Worm (Caenorhabditis elegans) whole organism, L2 larva: ENCODE results near the gene F49C5.12.

Source experiments
- F13H6.1 ChIP-seq: sonication (generic microtip); optimal IDR thresholded peaks from 2 replicates; lab custom pipeline; 2016; ENCODE audit warnings: missing genetic modification characterization, missing compliant biosample characterization
- R02D3.7 ChIP-seq: fragments of 150-350 bp; optimal IDR thresholded peaks from 2 replicates; lab custom pipeline; 2014; ENCODE audit warnings: missing biosample characterization, missing genetic modification characterization
- Y55F3AM.14 ChIP-seq: fragments of 200-800 bp; sonication (Bioruptor generic); optimal IDR thresholded peaks from 2 replicates; lab custom pipeline; 2018; ENCODE audit warnings: mild to moderate bottlenecking, missing genetic modification characterization, missing compliant biosample characterization
- ZK546.5 ChIP-seq: sonication (generic microtip); optimal IDR thresholded peaks from 2 replicates; lab custom pipeline; 2017; ENCODE audit warnings: missing biosample characterization, missing genetic modification characterization
- alr-1 ChIP-seq: fragments of 150-350 bp; optimal IDR thresholded peaks from 2 replicates; lab custom pipeline; 2014; ENCODE audit warnings: missing biosample characterization, missing genetic modification characterization
- aly-2 ChIP-seq: fragments of 150-350 bp; optimal IDR thresholded peaks from 2 replicates; lab custom pipeline; 2014; ENCODE audit warnings: missing biosample characterization, missing genetic modification characterization
- blmp-1 ChIP-seq: sonication (generic microtip); optimal IDR thresholded peaks from 2 replicates; lab custom pipeline; 2017; ENCODE audit warnings: missing genetic modification characterization, mild to moderate bottlenecking, missing compliant biosample characterization, antibody characterized with exemption, moderate library complexity; ENCODE audit not compliant: insufficient read depth
- crh-2 ChIP-seq: sonication (generic microtip); optimal IDR thresholded peaks from 2 replicates; lab custom pipeline; 2017; ENCODE audit warnings: missing biosample characterization, missing genetic modification characterization
- dmd-4 ChIP-seq: sonication (generic microtip); optimal IDR thresholded peaks from 2 replicates; lab custom pipeline; 2017; ENCODE audit warnings: missing biosample characterization, missing genetic modification characterization
- egl-27 ChIP-seq: sonication (generic microtip); optimal IDR thresholded peaks from 3 replicates; lab custom pipeline; 2017; ENCODE audit warnings: missing biosample characterization, missing genetic modification reagents, missing genetic modification characterization
- elt-1 ChIP-seq: fragments of 150-350 bp; optimal IDR thresholded peaks from 2 replicates; lab custom pipeline; 2014; ENCODE audit warnings: missing biosample characterization, missing genetic modification characterization
- elt-3 ChIP-seq: sonication (generic microtip); optimal IDR thresholded peaks from 2 replicates; lab custom pipeline; 2017; ENCODE audit warnings: missing biosample characterization, missing genetic modification characterization
- fos-1 ChIP-seq: fragments of 150-350 bp; optimal IDR thresholded peaks from 2 replicates; lab custom pipeline; 2014; ENCODE audit warnings: missing biosample characterization, missing genetic modification characterization
- gmeb-1 ChIP-seq: fragments of 150-350 bp; optimal IDR thresholded peaks from 2 replicates; lab custom pipeline; 2014; ENCODE audit warnings: missing biosample characterization, missing genetic modification characterization
- lin-13 ChIP-seq: fragments of 150-350 bp; optimal IDR thresholded peaks from 2 replicates; lab custom pipeline; 2014; ENCODE audit warnings: missing biosample characterization, missing genetic modification reagents, missing genetic modification characterization
- lin-39 ChIP-seq: fragments of 150-350 bp; optimal IDR thresholded peaks from 2 replicates; lab custom pipeline; 2014; ENCODE audit warnings: missing biosample characterization, missing genetic modification reagents, missing genetic modification characterization
- lsy-2 ChIP-seq, 2 experiments: fragments of 150-350 bp in 1 of 2; sonication (generic microtip) in 1 of 2; optimal IDR thresholded peaks; 2 replicates each; lab custom pipeline; 2014 to 2017; ENCODE audit warnings: missing biosample characterization in 2 of 2, missing genetic modification characterization in 2 of 2
- mbf-1 ChIP-seq: sonication (generic microtip); optimal IDR thresholded peaks from 2 replicates; lab custom pipeline; 2017; ENCODE audit warnings: missing biosample characterization, missing genetic modification characterization
- mdl-1 ChIP-seq, 2 experiments: fragments of 150-350 bp in 1 of 2; sonication (generic microtip) in 1 of 2; optimal IDR thresholded peaks; 2 replicates each; lab custom pipeline; 2017; ENCODE audit warnings: missing biosample characterization in 2 of 2, missing genetic modification characterization in 2 of 2
- nhr-11 ChIP-seq: fragments of 150-350 bp; optimal IDR thresholded peaks from 2 replicates; lab custom pipeline; 2014; ENCODE audit warnings: missing biosample characterization, missing genetic modification characterization
- nhr-129 ChIP-seq: fragments of 150-350 bp; optimal IDR thresholded peaks from 2 replicates; lab custom pipeline; 2014; ENCODE audit warnings: missing biosample characterization, missing genetic modification characterization
- nhr-21 ChIP-seq: fragments of 150-350 bp; optimal IDR thresholded peaks from 2 replicates; lab custom pipeline; 2014; ENCODE audit warnings: missing biosample characterization, missing genetic modification characterization
- nhr-23 ChIP-seq: fragments of 150-350 bp; optimal IDR thresholded peaks from 2 replicates; lab custom pipeline; 2014; ENCODE audit warnings: missing biosample characterization, missing genetic modification reagents, missing genetic modification characterization
- nhr-25 ChIP-seq: fragments of 150-350 bp; sonication (generic microtip); optimal IDR thresholded peaks from 3 replicates; lab custom pipeline; 2014; ENCODE audit warnings: missing biosample characterization, missing genetic modification characterization
- nhr-6 ChIP-seq: fragments of 150-350 bp; optimal IDR thresholded peaks from 2 replicates; lab custom pipeline; 2014; ENCODE audit warnings: missing biosample characterization, missing genetic modification characterization
- sem-4 ChIP-seq: fragments of 150-350 bp; optimal IDR thresholded peaks from 2 replicates; lab custom pipeline; 2014; ENCODE audit warnings: missing biosample characterization, missing genetic modification reagents, missing genetic modification characterization
- skn-1 ChIP-seq: sonication (generic microtip); optimal IDR thresholded peaks from 2 replicates; lab custom pipeline; 2017; ENCODE audit warnings: missing biosample characterization, missing genetic modification characterization
- sma-3 ChIP-seq: sonication (generic microtip); optimal IDR thresholded peaks from 2 replicates; lab custom pipeline; 2016; ENCODE audit warnings: missing genetic modification reagents, missing genetic modification characterization, missing compliant biosample characterization
- snpc-4 ChIP-seq: fragments of 150-350 bp; optimal IDR thresholded peaks from 2 replicates; lab custom pipeline; 2014; ENCODE audit warnings: missing biosample characterization, missing genetic modification characterization
- unc-55 ChIP-seq: fragments of 150-350 bp; sonication (generic microtip); optimal IDR thresholded peaks from 3 replicates; lab custom pipeline; 2014; ENCODE audit warnings: missing biosample characterization, missing genetic modification reagents, missing genetic modification characterization
- unc-62 ChIP-seq: fragments of 150-350 bp; optimal IDR thresholded peaks from 2 replicates; lab custom pipeline; 2014; ENCODE audit warnings: missing biosample characterization, missing genetic modification reagents, missing genetic modification characterization
- ztf-1 ChIP-seq: fragments of 200-800 bp; sonication (Bioruptor generic); conservative IDR thresholded peaks from 2 replicates; pipeline ENCODE4 v1.3.6; 2022; ENCODE audit warnings: missing genetic modification characterization, missing compliant biosample characterization
- ztf-4 ChIP-seq: fragments of 150-350 bp; optimal IDR thresholded peaks from 2 replicates; lab custom pipeline; 2014; ENCODE audit warnings: missing biosample characterization, missing genetic modification characterization

Gene F49C5.12

DNA sequence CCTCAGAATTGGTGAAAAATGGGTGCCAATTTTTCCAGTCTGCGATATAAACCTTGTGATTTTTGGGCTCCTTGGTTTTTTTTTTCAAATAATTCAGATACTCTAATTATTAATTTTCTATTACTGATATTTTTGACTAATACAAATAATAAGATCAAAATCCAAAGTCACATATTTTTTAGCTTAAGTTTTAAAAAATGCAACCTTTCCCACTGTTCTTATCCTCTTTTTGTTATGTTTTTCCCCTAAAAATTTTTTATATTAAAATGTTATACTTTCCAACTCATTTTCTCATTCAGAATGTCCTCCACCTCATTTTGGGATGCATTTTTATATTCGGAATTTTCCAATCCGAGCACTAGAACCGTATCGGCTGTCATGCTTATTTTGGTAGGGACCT lies 29.2 kb downstream of the F49C5.12 start, which contains the start of gene srx-120:
Gene srx-120, plus strand, starts transcription at position 301 of the 400 bp plus-strand sequence.
- TF ChIP-seq unc-55 (GFP tag; lab: Kevin White, UChicago) (no peak), Y55F3AM.14 (no peak), dmd-4 (tag; lab: Kevin White, UChicago) (no peak), nhr-23 (tag; lab: Kevin White, UChicago) (no peak), lin-39 (tag; lab: Kevin White, UChicago) (no peak), blmp-1 (tag; lab: Kevin White, UChicago) (no peak), R02D3.7 (tag; lab: Kevin White, UChicago) (no peak), unc-62 (GFP tag; lab: Kevin White, UChicago) (no peak), ZK546.5 (tag; lab: Kevin White, UChicago) (no peak), sem-4 (tag; lab: Kevin White, UChicago) (no peak), nhr-129 (tag; lab: Kevin White, UChicago) (no peak), lsy-2 (tag; optimal IDR thresholded peaks at IDR 0.05; lab: Kevin White, UChicago) (no peak), nhr-21 (tag; lab: Kevin White, UChicago) (no peak), mdl-1 (tag; optimal IDR thresholded peaks at IDR 0.05; lab: Kevin White, UChicago) (no peak), elt-3 (tag; lab: Kevin White, UChicago) (no peak), aly-2 (tag; lab: Kevin White, UChicago) (no peak), alr-1 (tag; lab: Kevin White, UChicago) (no peak), nhr-11 (tag; lab: Kevin White, UChicago) (no peak)

DNA sequence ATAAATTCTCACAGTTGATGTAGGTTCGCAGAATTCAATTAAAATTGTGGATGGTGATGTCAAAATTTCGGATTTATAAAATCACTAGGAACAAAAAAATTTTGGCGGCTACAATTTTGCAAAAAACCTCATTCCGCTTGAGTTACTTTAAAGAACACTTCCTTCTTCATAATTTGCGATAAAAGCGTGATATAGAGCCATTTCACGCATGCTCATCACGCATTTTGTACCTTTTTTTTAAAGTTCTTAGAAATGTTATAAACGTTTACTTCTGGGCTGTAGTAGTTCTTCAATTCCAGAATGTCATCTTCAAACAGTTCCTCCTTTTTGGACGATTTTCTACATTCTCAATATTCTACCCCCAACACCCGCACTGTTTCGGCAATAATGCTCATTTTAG lies 32.2 kb downstream of the F49C5.12 start, which contains the start of gene srx-119:
Gene srx-119, plus strand, starts transcription at position 301 of the 400 bp plus-strand sequence.
- TF ChIP-seq gmeb-1 (tag; lab: Kevin White, UChicago) (no peak), unc-55 (GFP tag; lab: Kevin White, UChicago) (no peak), fos-1 (no peak), ztf-1 (no peak), nhr-23 (tag; lab: Kevin White, UChicago) (no peak), skn-1 (tag; lab: Kevin White, UChicago) (no peak), nhr-11 (tag; lab: Kevin White, UChicago) (no peak), dmd-4 (tag; lab: Kevin White, UChicago) (no peak), mbf-1 (tag; lab: Kevin White, UChicago) (no peak), alr-1 (tag; lab: Kevin White, UChicago) (no peak), F13H6.1 (tag; lab: Kevin White, UChicago) (no peak)

DNA sequence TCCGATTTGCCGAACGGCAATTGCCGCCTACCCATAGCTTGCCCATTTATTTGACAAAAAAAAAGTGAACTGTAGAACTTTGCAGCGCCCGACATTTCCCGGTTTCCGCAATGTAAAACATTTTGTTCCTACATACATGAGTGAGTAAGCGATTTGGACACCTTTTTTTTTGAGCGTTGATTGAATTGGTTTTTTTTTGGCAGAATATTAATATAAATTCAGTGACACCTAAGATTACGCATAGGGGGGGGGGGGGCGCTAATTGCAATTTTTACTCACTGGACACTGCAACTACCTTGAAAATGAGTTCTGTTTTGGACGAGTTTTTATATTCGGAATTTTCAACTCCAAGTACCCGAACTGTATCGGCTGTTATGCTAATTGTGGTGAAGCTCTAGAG lies 34.6 kb downstream of the F49C5.12 start, which contains the start of gene srx-118:
Gene srx-118, plus strand, starts transcription at position 301 of the 400 bp plus-strand sequence.
- TF ChIP-seq nhr-129 (tag; lab: Kevin White, UChicago) (no peak), lin-13 (GFP tag; lab: Kevin White, UChicago) (no peak), nhr-23 (tag; lab: Kevin White, UChicago) (no peak), unc-55 (GFP tag; lab: Kevin White, UChicago) (no peak), ztf-4 (tag; lab: Kevin White, UChicago) (no peak), elt-3 (tag; lab: Kevin White, UChicago) (no peak), gmeb-1 (tag; lab: Kevin White, UChicago) (no peak), sma-3 (GFP tag; lab: Kevin White, UChicago) (no peak), nhr-25 (tag; lab: Kevin White, UChicago) (no peak), snpc-4 (tag; lab: Kevin White, UChicago) (no peak), ZK546.5 (tag; lab: Kevin White, UChicago) (no peak), egl-27 (tag; lab: Kevin White, UChicago) (no peak), elt-1 (tag; lab: Kevin White, UChicago) (no peak), nhr-6 (tag; lab: Kevin White, UChicago) (no peak), lin-39 (tag; lab: Kevin White, UChicago) (no peak)

DNA sequence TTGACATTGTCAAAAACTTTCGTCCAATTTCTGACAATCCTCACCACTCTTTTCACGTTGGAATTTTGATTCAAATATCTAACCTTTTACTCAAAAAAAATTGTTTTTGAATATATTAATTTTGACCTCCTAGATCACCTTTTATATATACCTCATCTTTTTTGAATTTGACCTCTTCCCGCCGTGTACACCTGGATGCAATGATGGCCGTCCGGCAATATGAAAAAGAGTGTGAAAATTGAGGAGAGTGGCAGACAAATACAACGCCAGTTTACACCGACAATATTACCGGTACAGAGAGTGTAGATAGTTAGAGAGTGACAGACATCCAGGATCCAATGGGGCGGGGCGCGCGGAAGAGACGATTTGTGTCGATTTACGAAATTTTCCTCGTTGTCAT lies 40.5 kb downstream of the F49C5.12 start, which contains the start of gene ceh-99:
Gene ceh-99, plus strand, starts transcription at position 366 of the 400 bp plus-strand sequence.
- no peak for TF ChIP-seq lin-13 (GFP tag; lab: Kevin White, UChicago)
- TF ChIP-seq ZK546.5 (tag; lab: Kevin White, UChicago), result no peak
- TF ChIP-seq lin-39 (tag; lab: Kevin White, UChicago), result no peak
- no peak for TF ChIP-seq nhr-21 (tag; lab: Kevin White, UChicago)
- no peak for TF ChIP-seq nhr-11 (tag; lab: Kevin White, UChicago)
- TF ChIP-seq mbf-1 (tag; lab: Kevin White, UChicago), result no peak
- TF ChIP-seq egl-27 (tag; lab: Kevin White, UChicago), result no peak
- TF ChIP-seq unc-55 (GFP tag; lab: Kevin White, UChicago), result no peak
- TF ChIP-seq crh-2 (tag; lab: Kevin White, UChicago), result no peak
